Worm (Caenorhabditis elegans) whole organism, L4 larva: ENCODE data around the gene nucb-1.

Source experiments
- Y75B8A.6 ChIP-seq: fragments of 200-800 bp; sonication (Bioruptor generic); IDR thresholded peaks from 2 replicates; pipeline ENCODE4 v1.3.6; 2022; ENCODE audit warnings: missing genetic modification reagents, missing genetic modification characterization, missing compliant biosample characterization
- ZK337.2 ChIP-seq: fragments of 200-800 bp; sonication (Bioruptor generic); IDR thresholded peaks from 2 replicates; pipeline ENCODE4 v1.3.6; 2022; ENCODE audit warnings: missing genetic modification reagents, missing genetic modification characterization, missing compliant biosample characterization
- aha-1 ChIP-seq: fragments of 150-350 bp; peaks from one replicate; lab custom pipeline; 2014; ENCODE audit warnings: missing biosample characterization, missing genetic modification characterization
- aly-2 ChIP-seq: sonication (generic microtip); optimal IDR thresholded peaks from 2 replicates; lab custom pipeline; 2018; ENCODE audit warnings: missing biosample characterization, missing genetic modification characterization
- arid-1 ChIP-seq: fragments of 200-800 bp; sonication (Bioruptor generic); conservative IDR thresholded peaks from 2 replicates; pipeline ENCODE4 v1.3.6; 2022; ENCODE audit warnings: missing genetic modification reagents, missing genetic modification characterization, missing compliant biosample characterization
- ceh-20 ChIP-seq: fragments of 200-800 bp; sonication (Bioruptor generic); IDR thresholded peaks from 2 replicates; pipeline ENCODE4 v1.3.6; 2022; ENCODE audit warnings: missing genetic modification reagents, missing genetic modification characterization, missing compliant biosample characterization
- ceh-32 ChIP-seq: sonication (generic microtip); optimal IDR thresholded peaks from 2 replicates; lab custom pipeline; 2016; ENCODE audit warnings: mild to moderate bottlenecking, missing genetic modification characterization, missing compliant biosample characterization; ENCODE audit not compliant: poor library complexity
- ceh-44 ChIP-seq: fragments of 200-800 bp; sonication (Bioruptor generic); IDR thresholded peaks from 2 replicates; pipeline ENCODE4 v1.3.6; 2022; ENCODE audit warnings: missing genetic modification reagents, missing genetic modification characterization, missing compliant biosample characterization
- ctbp-1 ChIP-seq: fragments of 200-800 bp; sonication (Bioruptor generic); IDR thresholded peaks from 2 replicates; pipeline ENCODE4 v1.3.6; 2022; ENCODE audit warnings: missing genetic modification reagents, missing genetic modification characterization, missing compliant biosample characterization
- daf-19 ChIP-seq: fragments of 200-800 bp; sonication (Bioruptor generic); conservative IDR thresholded peaks from 2 replicates; pipeline ENCODE4 v1.3.6; 2022; ENCODE audit warnings: missing genetic modification characterization, missing compliant biosample characterization
- dmd-9 ChIP-seq: fragments of 200-800 bp; sonication (Bioruptor generic); IDR thresholded peaks from 2 replicates; pipeline ENCODE4 v1.3.6; 2022; ENCODE audit warnings: missing genetic modification reagents, missing genetic modification characterization, missing compliant biosample characterization
- duxl-1 ChIP-seq: sonication (generic microtip); optimal IDR thresholded peaks from 2 replicates; lab custom pipeline; 2016; ENCODE audit warnings: mild to moderate bottlenecking, missing genetic modification characterization, moderate library complexity, missing compliant biosample characterization; ENCODE audit not compliant: poor library complexity
- egl-43 ChIP-seq: fragments of 200-800 bp; sonication (Bioruptor generic); IDR thresholded peaks from 2 replicates; pipeline ENCODE4 v1.3.6; 2022; ENCODE audit warnings: missing genetic modification reagents, missing genetic modification characterization, missing compliant biosample characterization
- hmg-1.1 ChIP-seq: fragments of 200-800 bp; sonication (Bioruptor generic); IDR thresholded peaks from 2 replicates; pipeline ENCODE4 v1.3.6; 2022; ENCODE audit warnings: missing genetic modification reagents, missing genetic modification characterization, missing compliant biosample characterization
- lsy-2 ChIP-seq, 2 experiments: fragments of 150-350 bp in 1 of 2; sonication (generic microtip) in 1 of 2; optimal IDR thresholded peaks; 2 replicates each; lab custom pipeline; 2014 to 2017; ENCODE audit warnings: missing biosample characterization in 2 of 2, missing genetic modification characterization in 2 of 2
- mdt-29 ChIP-seq: fragments of 200-800 bp; sonication (Bioruptor generic); IDR thresholded peaks from 2 replicates; pipeline ENCODE4 v1.3.6; 2022; ENCODE audit warnings: missing genetic modification reagents, missing genetic modification characterization, missing compliant biosample characterization
- nhr-10 ChIP-seq: fragments of 150-350 bp; optimal IDR thresholded peaks from 2 replicates; lab custom pipeline; 2014; ENCODE audit warnings: missing biosample characterization, missing genetic modification characterization
- nhr-102 ChIP-seq: sonication (generic microtip); optimal IDR thresholded peaks from 2 replicates; lab custom pipeline; 2016; ENCODE audit warnings: mild to moderate bottlenecking, missing genetic modification characterization, moderate library complexity, missing compliant biosample characterization
- nhr-111 ChIP-seq: fragments of 200-800 bp; sonication (Bioruptor generic); optimal IDR thresholded peaks from 2 replicates; lab custom pipeline; 2018; ENCODE audit warnings: mild to moderate bottlenecking, missing genetic modification characterization, missing compliant biosample characterization
- nhr-28 ChIP-seq: fragments of 150-350 bp; optimal IDR thresholded peaks from 2 replicates; lab custom pipeline; 2014; ENCODE audit warnings: missing biosample characterization, missing genetic modification characterization
- nhr-41 ChIP-seq: fragments of 200-800 bp; sonication (Bioruptor generic); IDR thresholded peaks from 2 replicates; pipeline ENCODE4 v1.3.6; 2022; ENCODE audit warnings: missing genetic modification reagents, missing genetic modification characterization, missing compliant biosample characterization
- skn-1 ChIP-seq: fragments of 150-350 bp; optimal IDR thresholded peaks from 2 replicates; lab custom pipeline; 2014; ENCODE audit warnings: missing biosample characterization, missing genetic modification characterization
- snpc-4 ChIP-seq: fragments of 150-350 bp; optimal IDR thresholded peaks from 2 replicates; lab custom pipeline; 2014; ENCODE audit warnings: missing biosample characterization, missing genetic modification characterization
- tag-97 ChIP-seq: fragments of 200-800 bp; sonication (Bioruptor generic); IDR thresholded peaks from 2 replicates; pipeline ENCODE4 v1.3.6; 2022; ENCODE audit warnings: missing genetic modification characterization, missing compliant biosample characterization
- tra-1 ChIP-seq: fragments of 200-800 bp; sonication (Bioruptor generic); IDR thresholded peaks from 2 replicates; pipeline ENCODE4 v1.3.6; 2022; ENCODE audit warnings: missing genetic modification reagents, missing genetic modification characterization, missing compliant biosample characterization
- unc-39 ChIP-seq: sonication (generic microtip); optimal IDR thresholded peaks from 2 replicates; lab custom pipeline; 2017; ENCODE audit warnings: missing biosample characterization, missing genetic modification characterization
- unc-62 ChIP-seq, 3 experiments: fragments of 150-350 bp in 1 of 3; sonication (generic microtip); optimal IDR thresholded peaks in 2 of 3; peaks in 1 of 3; 1 replicate in 1 of 3; 2 replicates in 2 of 3; lab custom pipeline; 2014 to 2017; ENCODE audit warnings: missing biosample characterization in 3 of 3, missing genetic modification characterization in 3 of 3, missing genetic modification reagents in 3 of 3, missing genotype in 1 of 3
- zfp-3 ChIP-seq: fragments of 200-800 bp; sonication (Bioruptor generic); conservative IDR thresholded peaks from 2 replicates; pipeline ENCODE4 v1.3.6; 2022; ENCODE audit warnings: missing genetic modification reagents, missing genetic modification characterization, missing compliant biosample characterization
- zip-2 ChIP-seq: fragments of 150-350 bp; optimal IDR thresholded peaks from 2 replicates; lab custom pipeline; 2014; ENCODE audit warnings: missing biosample characterization, missing genetic modification characterization
- ztf-7 ChIP-seq: fragments of 150-350 bp; optimal IDR thresholded peaks from 2 replicates; lab custom pipeline; 2014; ENCODE audit warnings: missing biosample characterization, missing genetic modification characterization

nucb-1 gene

ce11 chrX:10199202-10199601 lies 1.7 kb downstream of the nucb-1 start:
- TF ChIP-seq nhr-10 (tag; lab: Kevin White, UChicago) (no peak), unc-62 (GFP tag; optimal IDR thresholded peaks at IDR 0.05 in 1 of 2; lab: Kevin White, UChicago) (peak in 1 of 2 experiments; percentile 64), unc-62 (tag; optimal IDR thresholded peaks at IDR 0.05; lab: Kevin White, UChicago) (no peak), arid-1 (no peak)

- no peak for TF ChIP-seq hmg-1.1 (GFP tag; lab: Robert Waterston, UW)
- no peak for TF ChIP-seq nhr-102 (tag; lab: Kevin White, UChicago)
- no peak for TF ChIP-seq ceh-32 (tag; lab: Kevin White, UChicago)
- TF ChIP-seq nhr-111 (GFP tag; lab: Kevin White, UChicago), result no peak
- no peak for TF ChIP-seq duxl-1 (tag; lab: Kevin White, UChicago)
- TF ChIP-seq arid-1, result no peak
- no peak for TF ChIP-seq ztf-7 (tag; lab: Kevin White, UChicago)
- no peak for TF ChIP-seq egl-43 (GFP tag; lab: Robert Waterston, UW)
Observed at ce11 chrX:10203501-10203900, 6.0 kb downstream of the nucb-1 start.

ce11 chrX:10204313-10205063 lies 7.0 kb downstream of the nucb-1 start:
- 0 out of 2 replicates have a peak, but pooled peaks have one; percentile 13 for TF ChIP-seq hmg-1.1 (GFP tag; lab: Robert Waterston, UW)
- TF ChIP-seq unc-39 (tag; lab: Kevin White, UChicago), result no peak
- TF ChIP-seq, all 104 proteins: peak for 1

- no peak for TF ChIP-seq aly-2 (tag; lab: Kevin White, UChicago)
Observed at ce11 chrX:10205321-10205720, 7.8 kb downstream of the nucb-1 start, which contains the start of gene sex-1. sex-1 (minus strand) TSS chrX:10205421.

ce11 chrX:10206008-10206407 lies 8.5 kb downstream of the nucb-1 start:
- TF ChIP-seq zfp-3 (GFP tag; lab: Robert Waterston, UW) (no peak), tag-97 (GFP tag; lab: Robert Waterston, UW) (0 out of 2 replicates have a peak, but pooled peaks have one; percentile 7), nhr-10 (tag; lab: Kevin White, UChicago) (no peak), nhr-41 (GFP tag; lab: Robert Waterston, UW) (no peak), aha-1 (tag; lab: Kevin White, UChicago) (no peak), unc-62 (GFP tag; optimal IDR thresholded peaks at IDR 0.05 in 1 of 2; lab: Kevin White, UChicago) (peak in 1 of 2 experiments; percentile 69), unc-62 (tag; optimal IDR thresholded peaks at IDR 0.05; lab: Kevin White, UChicago) (no peak), mdt-29 (GFP tag; lab: Robert Waterston, UW) (no peak)

- peak; percentile 86 for TF ChIP-seq aha-1 (tag; lab: Kevin White, UChicago)
- TF ChIP-seq ctbp-1 (GFP tag; lab: Robert Waterston, UW), result no peak
- peak in 1 of 2 experiments; percentile 20 for TF ChIP-seq unc-62 (GFP tag; optimal IDR thresholded peaks at IDR 0.05 in 1 of 2; lab: Kevin White, UChicago)
- TF ChIP-seq unc-62 (tag; optimal IDR thresholded peaks at IDR 0.05; lab: Kevin White, UChicago), result no peak
- TF ChIP-seq zip-2 (tag; lab: Kevin White, UChicago), result no peak
- TF ChIP-seq, all 104 proteins: peak for 2
Observed at ce11 chrX:10208481-10208880, 11.0 kb downstream of the nucb-1 start.

ce11 chrX:10212469-10212868 lies 15.0 kb downstream of the nucb-1 start, which contains the start of gene F44A6.3:
F44A6.3 (plus strand) TSS chrX:10212769.
- TF ChIP-seq daf-19 (GFP tag; lab: Robert Waterston, UW), result no peak
- TF ChIP-seq tra-1, result no peak
- TF ChIP-seq Y75B8A.6 (GFP tag; lab: Robert Waterston, UW), result no peak
- no peak for TF ChIP-seq skn-1 (tag; lab: Kevin White, UChicago)
- no peak for TF ChIP-seq dmd-9 (GFP tag; lab: Robert Waterston, UW)
- TF ChIP-seq ZK337.2 (GFP tag; lab: Robert Waterston, UW), result no peak
- no peak for TF ChIP-seq lsy-2 (tag; optimal IDR thresholded peaks at IDR 0.05; lab: Kevin White, UChicago)
- TF ChIP-seq snpc-4 (tag; lab: Kevin White, UChicago), result no peak
- TF ChIP-seq ceh-20 (GFP tag; lab: Robert Waterston, UW), result no peak
- TF ChIP-seq ceh-44, result no peak
- TF ChIP-seq nhr-28 (tag; lab: Kevin White, UChicago), result no peak
